Fruit fly (Drosophila melanogaster): ENCODE results near the gene rho.
A peak's percentile ranks its signal among the peaks of the same experiment; 100 is the strongest.

Gene rho

DNA sequence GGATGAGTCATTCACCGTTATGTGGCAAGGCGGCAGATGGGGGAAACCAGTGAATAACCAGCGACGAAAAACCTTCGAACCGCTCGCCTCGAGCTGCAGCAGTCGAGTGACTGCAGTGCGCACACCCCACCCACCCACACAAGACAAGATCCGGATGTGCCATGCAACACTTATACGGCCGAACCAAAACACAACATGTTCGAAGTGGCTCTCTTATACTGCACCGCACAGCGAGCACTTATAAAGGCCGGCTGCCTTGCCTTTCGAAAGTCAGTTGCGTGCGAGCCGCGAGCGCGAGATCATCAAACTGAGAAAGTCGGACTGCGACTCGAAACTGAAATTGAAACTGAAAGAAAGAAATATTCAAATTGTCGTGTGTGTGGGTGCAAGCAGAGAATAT, at the start of gene rho (continued):
- TF ChIP-seq ac (GFP tag; optimal IDR thresholded peaks at IDR 0.05) = no peak
- TF ChIP-seq seq (GFP tag; IDR thresholded peaks at IDR 0.05) = no peak
- no peak for TF ChIP-seq CG4820 (GFP tag; optimal IDR thresholded peaks at IDR 0.05)
- peak; percentile 16 for TF ChIP-seq CG12391 (tag; optimal IDR thresholded peaks at IDR 0.05)
- TF ChIP-seq CG2202 (tag; optimal IDR thresholded peaks at IDR 0.05) = peak; percentile 17
- no peak for TF ChIP-seq CG8281 (tag; optimal IDR thresholded peaks at IDR 0.05)
- no peak; the same call in 2 of the 3 replicates for TF ChIP-seq otp (GFP tag; IDR thresholded peaks at IDR 0.05)
- peak; percentile 50; the same call in 1 of the 3 replicates for TF ChIP-seq z (GFP tag; IDR thresholded peaks at IDR 0.05)
- TF ChIP-seq C15 (GFP tag; IDR thresholded peaks at IDR 0.05) = no peak
- TF ChIP-seq repo (GFP tag; optimal IDR thresholded peaks at IDR 0.05) = peak; percentile 30
- no peak for TF ChIP-seq CG10654 (GFP tag; optimal IDR thresholded peaks at IDR 0.05)
- TF ChIP-seq klu (GFP tag; IDR thresholded peaks at IDR 0.05) = no peak
- no peak for TF ChIP-seq CG12236 (GFP tag; optimal IDR thresholded peaks at IDR 0.05)
- TF ChIP-seq esg (GFP tag; conservative IDR thresholded peaks at IDR 0.05) = no peak
- TF ChIP-seq grn (GFP tag; optimal IDR thresholded peaks at IDR 0.05) = no peak
- 0 out of 2 replicates have a peak, but pooled peaks have one; percentile 20 for TF ChIP-seq ttk (GFP tag; IDR thresholded peaks at IDR 0.05)
- TF ChIP-seq eyg (GFP tag; optimal IDR thresholded peaks at IDR 0.05) = peak; percentile 8
- TF ChIP-seq CG14860 (GFP tag; IDR thresholded peaks at IDR 0.05; ENCODE audit: partially characterized antibody) = no peak
- no peak for TF ChIP-seq CG4617 (GFP tag; optimal IDR thresholded peaks at IDR 0.05; ENCODE audit: borderline replicate concordance)
- TF ChIP-seq Six4 (GFP tag; optimal IDR thresholded peaks at IDR 0.05) = no peak
- TF ChIP-seq mirr (GFP tag; optimal IDR thresholded peaks at IDR 0.05) = peak; percentile 46
- TF ChIP-seq sisA (GFP tag; IDR thresholded peaks at IDR 0.05) = no peak
- no peak for TF ChIP-seq CoRest (tag; optimal IDR thresholded peaks at IDR 0.05)
- no peak for TF ChIP-seq maf-S (GFP tag; optimal IDR thresholded peaks at IDR 0.05)
- TF ChIP-seq run (tag; optimal IDR thresholded peaks at IDR 0.05) = peak; percentile 7
- TF ChIP-seq Hmr (GFP tag; optimal IDR thresholded peaks at IDR 0.05) = peak; percentile 31
- peak; percentile 62; the same call in 2 of the 3 replicates for TF ChIP-seq CG6791 (GFP tag; IDR thresholded peaks at IDR 0.05; ENCODE audit: partially characterized antibody)
- no peak for TF ChIP-seq Ada2b (GFP tag; IDR thresholded peaks at IDR 0.05)
- TF ChIP-seq CG7357 (GFP tag; IDR thresholded peaks at IDR 0.05) = no peak
- no peak; the same call in 1 of the 2 replicates for TF ChIP-seq tna (GFP tag; IDR thresholded peaks at IDR 0.05; ENCODE audit: partially characterized antibody)
- TF ChIP-seq az2 (GFP tag; optimal IDR thresholded peaks at IDR 0.05) = no peak
- TF ChIP-seq slou (GFP tag; optimal IDR thresholded peaks at IDR 0.05) = no peak
- TF ChIP-seq CG13894 (tag; optimal IDR thresholded peaks at IDR 0.05) = no peak
- TF ChIP-seq Ptx1 (GFP tag; IDR thresholded peaks at IDR 0.05) = no peak
- TF ChIP-seq D19A (tag; optimal IDR thresholded peaks at IDR 0.05) = no peak
- no peak for TF ChIP-seq bcd (GFP tag; optimal IDR thresholded peaks at IDR 0.05)
- TF ChIP-seq kay (GFP tag; optimal IDR thresholded peaks at IDR 0.05) = peak; percentile 62
- no peak for TF ChIP-seq tup (GFP tag; optimal IDR thresholded peaks at IDR 0.05)
- no peak for TF ChIP-seq Doc2 (GFP tag; IDR thresholded peaks at IDR 0.05)
- TF ChIP-seq CG33213 (GFP tag; optimal IDR thresholded peaks at IDR 0.05) = peak; percentile 29
- TF ChIP-seq CG33557 (GFP tag; optimal IDR thresholded peaks at IDR 0.05) = peak; percentile 22
- no peak for TF ChIP-seq gro (GFP tag; optimal IDR thresholded peaks at IDR 0.05)
- TF ChIP-seq lola (GFP tag; optimal IDR thresholded peaks at IDR 0.05) = no peak
- TF ChIP-seq Rx (GFP tag; IDR thresholded peaks at IDR 0.05) = no peak
- TF ChIP-seq stc (GFP tag; IDR thresholded peaks at IDR 0.05) = no peak
- peak; percentile 45 for TF ChIP-seq kni (GFP tag; optimal IDR thresholded peaks at IDR 0.05)
- TF ChIP-seq Side (GFP tag; optimal IDR thresholded peaks at IDR 0.05) = peak; percentile 52
- peak; percentile 51; the same call in 1 of the 3 replicates for TF ChIP-seq CG11695 (GFP tag; IDR thresholded peaks at IDR 0.05)
- 0 out of 2 replicates have a peak, but pooled peaks have one; percentile 13 for TF ChIP-seq CG9932 (GFP tag; IDR thresholded peaks at IDR 0.05)
- no peak for TF ChIP-seq D (optimal IDR thresholded peaks at IDR 0.05)
- TF ChIP-seq D (GFP tag; optimal IDR thresholded peaks at IDR 0.05) = no peak
- TF ChIP-seq da (GFP tag; optimal IDR thresholded peaks at IDR 0.05) = no peak
